Worm (Caenorhabditis elegans) whole organism, L3 larva: ENCODE results near the gene K02E10.6.

Experiments
- ama-1 ChIP-seq: fragments of 150-350 bp; optimal IDR thresholded peaks from 2 replicates; lab custom pipeline; 2018
- elt-1 ChIP-seq: fragments of 150-350 bp; optimal IDR thresholded peaks from 2 replicates; lab custom pipeline; 2014; ENCODE audit warnings: missing biosample characterization, missing genetic modification characterization
- fkh-10 ChIP-seq: sonication (generic microtip); optimal IDR thresholded peaks from 2 replicates; lab custom pipeline; 2017; ENCODE audit warnings: missing biosample characterization, missing genetic modification reagents, missing genetic modification characterization
- fkh-2 ChIP-seq: fragments of 150-350 bp; optimal IDR thresholded peaks from 2 replicates; lab custom pipeline; 2014; ENCODE audit warnings: missing biosample characterization, missing genetic modification reagents, missing genetic modification characterization
- mdl-1 ChIP-seq: fragments of 150-350 bp; optimal IDR thresholded peaks from 2 replicates; lab custom pipeline; 2014; ENCODE audit warnings: missing biosample characterization, missing genetic modification characterization
- nhr-237 ChIP-seq: fragments of 150-350 bp; optimal IDR thresholded peaks from 2 replicates; lab custom pipeline; 2014; ENCODE audit warnings: missing biosample characterization, missing genetic modification characterization
- nhr-76 ChIP-seq: fragments of 150-350 bp; sonication (generic microtip); optimal IDR thresholded peaks from 5 replicates; lab custom pipeline; 2014; ENCODE audit warnings: missing biosample characterization, missing genetic modification characterization
- pqm-1 ChIP-seq: fragments of 150-350 bp; optimal IDR thresholded peaks from 2 replicates; lab custom pipeline; 2017; ENCODE audit warnings: missing biosample characterization, missing genetic modification characterization, inconsistent platforms
- sea-2 ChIP-seq: fragments of 150-350 bp; sonication (generic microtip); optimal IDR thresholded peaks from 4 replicates; lab custom pipeline; 2014; ENCODE audit warnings: missing biosample characterization, missing genetic modification reagents, missing genetic modification characterization
- snpc-4 ChIP-seq: fragments of 150-350 bp; optimal IDR thresholded peaks from 2 replicates; lab custom pipeline; 2014; ENCODE audit warnings: missing biosample characterization, missing genetic modification characterization
- tbx-2 ChIP-seq: sonication (generic microtip); optimal IDR thresholded peaks from 2 replicates; lab custom pipeline; 2016; ENCODE audit warnings: mild to moderate bottlenecking, missing genetic modification characterization, missing compliant biosample characterization
- ztf-11 ChIP-seq: fragments of 150-350 bp; optimal IDR thresholded peaks from 2 replicates; lab custom pipeline; 2014; ENCODE audit warnings: missing biosample characterization, missing genetic modification characterization

ce11 chrX:2520461-2520860 lies 37.9 kb upstream of the K02E10.6 start:
- no peak for TF ChIP-seq ztf-11 (tag; lab: Kevin White, UChicago)
- no peak for TF ChIP-seq elt-1 (tag; lab: Kevin White, UChicago)
- TF ChIP-seq fkh-10 (GFP tag; lab: Kevin White, UChicago) = no peak
- no peak for TF ChIP-seq fkh-2 (tag; lab: Kevin White, UChicago)
- TF ChIP-seq pqm-1 (tag; lab: Kevin White, UChicago) = no peak
- TF ChIP-seq sea-2 (GFP tag; lab: Kevin White, UChicago) = no peak
- no peak for TF ChIP-seq mdl-1 (tag; lab: Kevin White, UChicago)
- TF ChIP-seq ama-1 (lab: Kevin White, UChicago) = no peak
- no peak for TF ChIP-seq snpc-4 (tag; lab: Kevin White, UChicago)
- TF ChIP-seq tbx-2 (tag; lab: Kevin White, UChicago) = no peak
- no peak for TF ChIP-seq nhr-76
- no peak for TF ChIP-seq nhr-237
